Worm (Caenorhabditis elegans) whole organism, L1 larva: ENCODE data around the gene spp-31.

Source experiments
- dpl-1 ChIP-seq, 3 experiments: fragments of 150-350 bp in 2 of 3; sonication (generic microtip) in 1 of 3; optimal IDR thresholded peaks; 2 replicates each; lab custom pipeline; 2014 to 2017; ENCODE audit warnings: missing biosample characterization in 3 of 3, missing genetic modification characterization in 3 of 3, missing genetic modification reagents in 3 of 3
- nhr-12 ChIP-seq: sonication (generic microtip); optimal IDR thresholded peaks from 2 replicates; lab custom pipeline; 2017; ENCODE audit warnings: missing biosample characterization, missing genetic modification characterization
- rnt-1 ChIP-seq: sonication (generic microtip); optimal IDR thresholded peaks from 2 replicates; lab custom pipeline; 2016; ENCODE audit warnings: mild to moderate bottlenecking, missing genetic modification characterization, moderate library complexity, missing compliant biosample characterization
- snpc-4 ChIP-seq: fragments of 150-350 bp; optimal IDR thresholded peaks from 2 replicates; lab custom pipeline; 2014; ENCODE audit warnings: missing biosample characterization, missing genetic modification characterization

DNA sequence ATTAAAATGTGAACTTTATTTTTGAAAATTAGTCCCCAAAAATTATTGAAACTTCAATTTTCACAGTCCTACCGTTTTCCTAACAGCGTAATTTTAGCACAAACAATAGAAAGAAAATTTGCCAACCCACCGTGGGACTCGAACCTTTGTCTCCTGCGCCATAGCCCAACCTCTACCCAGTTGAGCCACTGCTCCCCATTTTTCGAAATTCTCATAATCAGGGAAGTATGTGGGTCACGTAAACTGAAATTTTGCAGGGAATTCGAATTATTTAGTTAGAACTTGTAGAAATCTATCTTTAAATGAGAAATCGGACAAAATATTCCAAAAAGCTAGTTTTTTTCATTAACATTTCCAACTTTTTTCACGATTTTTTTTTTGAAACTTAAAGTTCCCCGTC, 26.0 kb upstream of the spp-31 start:
- TF ChIP-seq rnt-1 (no peak), nhr-12 (tag; lab: Kevin White, UChicago) (no peak), snpc-4 (tag; lab: Kevin White, UChicago) (no peak), dpl-1 (GFP tag; optimal IDR thresholded peaks at IDR 0.05; lab: Kevin White, UChicago) (no peak)
